Worm (Caenorhabditis elegans) whole organism, late embryonic: Measurements from ENCODE around the gene unc-41.

Experiments
- ceh-9 ChIP-seq: sonication (generic microtip); optimal IDR thresholded peaks from 2 replicates; lab custom pipeline; 2016; ENCODE audit warnings: mild to moderate bottlenecking, missing genetic modification characterization, inconsistent platforms, missing compliant biosample characterization
- npax-4 ChIP-seq: sonication (generic microtip); optimal IDR thresholded peaks from 2 replicates; lab custom pipeline; 2016; ENCODE audit warnings: missing genetic modification characterization, missing compliant biosample characterization
- pag-3 ChIP-seq: sonication (generic microtip); optimal IDR thresholded peaks from 2 replicates; lab custom pipeline; 2016; ENCODE audit warnings: missing compliant biosample characterization, missing genetic modification characterization, borderline replicate concordance
- pqm-1 ChIP-seq: sonication (generic microtip); optimal IDR thresholded peaks from 2 replicates; lab custom pipeline; 2016; ENCODE audit warnings: missing genetic modification characterization, missing compliant biosample characterization

ce11 chrV:10003315-10003969 is 27.4 kb upstream of the unc-41 start:
- TF ChIP-seq npax-4 (tag; lab: Kevin White, UChicago) (no peak), pqm-1 (tag; lab: Kevin White, UChicago) (no peak), pag-3 (tag; lab: Kevin White, UChicago) (no peak), ceh-9 (tag; lab: Kevin White, UChicago) (no peak)
